Fruit fly (Drosophila melanogaster): Measurements from ENCODE around the gene Pxn.

DNA sequence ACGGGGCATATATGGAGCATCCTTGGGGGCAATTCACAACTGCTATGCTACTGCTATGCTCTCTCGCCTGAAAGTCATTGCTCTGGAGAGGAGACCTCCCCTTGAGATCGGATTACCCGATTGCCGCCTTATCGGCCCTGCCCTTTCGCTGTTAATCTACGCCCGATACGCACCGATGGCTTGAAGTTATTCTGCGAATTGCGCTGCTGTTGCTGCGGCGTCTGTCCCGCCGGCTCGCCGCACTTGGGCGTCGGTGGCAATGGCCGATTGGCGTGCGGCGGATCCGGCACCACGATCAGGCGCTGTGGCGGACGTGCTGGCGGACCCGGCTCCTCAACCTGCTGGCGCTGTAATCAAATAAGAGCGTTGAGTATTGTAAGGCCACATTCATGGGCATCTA, 63.8 kb downstream of the Pxn start:
- TF ChIP-seq CG10348 (GFP tag; IDR thresholded peaks at IDR 0.05) (no peak), CG14655 (GFP tag; optimal IDR thresholded peaks at IDR 0.05) (no peak), CG8301 (tag; optimal IDR thresholded peaks at IDR 0.05) (no peak), rn (GFP tag; IDR thresholded peaks at IDR 0.05) (no peak), CG9948 (tag; optimal IDR thresholded peaks at IDR 0.05) (no peak)

Measured in whole organism, pupa.